Worm (Caenorhabditis elegans) whole organism, dauer: ENCODE results near the gene M7.12.

ENCODE experiments used
- unc-62 ChIP-seq: sonication (generic microtip); optimal IDR thresholded peaks from 2 replicates; lab custom pipeline; 2017; ENCODE audit warnings: missing biosample characterization, missing genetic modification reagents, missing genetic modification characterization

M7.12 gene

ce11 chrIV:11111898-11112297 is 14.1 kb upstream of the M7.12 start:
- TF ChIP-seq unc-62: no peak

- no peak for TF ChIP-seq unc-62
These were observed 13.3 kb upstream of the M7.12 start, which contains the start of gene rps-5 for ce11 chrIV:11110995-11111619. Gene rps-5 (minus strand): TSS chrIV:11111045.

- TF ChIP-seq unc-62: no peak
These were observed 12.0 kb upstream of the M7.12 start, which contains the start of gene pigk-1 for ce11 chrIV:11109771-11110170. Gene pigk-1 (minus strand): TSS chrIV:11110018.

- TF ChIP-seq unc-62: no peak
These were observed 7.9 kb upstream of the M7.12 start, which contains the start of gene srlf-24 for ce11 chrIV:11105724-11106123. Gene srlf-24 (minus strand): TSS chrIV:11105824.

ce11 chrIV:11103501-11103900 is 5.7 kb upstream of the M7.12 start:
- TF ChIP-seq unc-62: no peak

DNA sequence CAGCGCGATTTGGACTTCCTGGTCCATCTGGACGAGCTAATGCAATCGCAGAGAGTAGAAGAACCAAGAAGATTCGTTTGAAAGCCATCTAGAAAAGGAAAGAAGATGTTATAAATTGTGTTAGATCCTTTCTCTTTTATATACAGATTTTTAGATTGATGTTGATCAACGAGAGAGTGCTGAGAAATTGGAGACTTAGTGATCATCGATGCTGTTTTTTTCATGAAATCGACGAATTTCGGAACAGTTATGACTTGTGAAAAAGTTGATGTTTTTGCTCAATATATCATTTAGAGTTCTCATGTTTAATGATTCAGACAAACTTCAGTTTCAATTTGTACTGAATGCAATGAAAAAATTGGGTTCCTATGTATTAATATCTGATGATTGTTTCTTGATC is 4.8 kb upstream of the M7.12 start, which contains the start of gene srlf-17:
TSS of gene srlf-17 (minus strand) at position 101 of the 400 bp plus-strand sequence.
- no peak for TF ChIP-seq unc-62

DNA sequence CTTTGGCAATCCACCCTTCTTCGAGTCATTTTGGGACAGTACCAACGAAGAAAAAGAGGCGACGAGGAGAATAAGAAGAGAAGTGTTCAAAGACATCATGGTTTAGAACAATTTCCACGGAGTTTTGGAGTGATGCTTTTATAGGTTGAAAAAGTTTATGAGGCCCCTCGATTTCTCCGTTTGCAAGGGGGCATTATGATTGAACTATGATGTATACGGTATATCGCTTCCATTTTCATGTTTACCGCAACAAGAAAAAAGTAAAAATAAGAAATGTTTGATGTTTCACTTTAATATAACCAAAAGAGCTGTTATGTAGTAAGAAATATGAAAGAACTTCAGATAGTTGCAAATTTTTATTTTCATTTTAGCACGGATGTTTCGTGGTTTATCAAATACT is 3.6 kb upstream of the M7.12 start, which contains the start of gene srlf-18:
TSS of gene srlf-18 (minus strand) at position 101 of the 400 bp plus-strand sequence.
- TF ChIP-seq unc-62: no peak

DNA sequence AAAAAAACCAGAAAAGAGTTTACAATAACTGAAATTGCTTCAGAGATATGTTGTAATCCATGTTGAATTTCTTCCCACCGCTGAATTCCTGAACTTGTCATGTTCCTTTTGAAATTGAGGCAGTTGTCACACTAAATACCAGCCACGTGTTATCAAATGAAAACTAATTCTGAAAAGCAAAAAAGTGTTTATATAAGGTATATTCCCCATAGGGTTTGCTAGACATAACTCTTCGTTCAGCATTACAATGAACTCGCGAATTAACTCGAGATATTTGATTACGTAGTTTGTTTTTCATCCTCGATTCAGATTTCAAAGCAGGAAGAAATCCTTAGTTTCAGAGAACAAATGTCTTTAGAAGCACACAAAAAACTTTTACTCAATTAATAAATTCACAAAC is 2.5 kb upstream of the M7.12 start, which contains the start of gene str-3:
TSS of gene str-3 (minus strand) at position 101 of the 400 bp plus-strand sequence.
- TF ChIP-seq unc-62: no peak

ce11 chrIV:11094974-11095373 is 2.8 kb downstream of the M7.12 start, which contains the start of gene M7.8:
Gene M7.8 (minus strand): TSS chrIV:11095085.
- TF ChIP-seq unc-62: no peak

DNA sequence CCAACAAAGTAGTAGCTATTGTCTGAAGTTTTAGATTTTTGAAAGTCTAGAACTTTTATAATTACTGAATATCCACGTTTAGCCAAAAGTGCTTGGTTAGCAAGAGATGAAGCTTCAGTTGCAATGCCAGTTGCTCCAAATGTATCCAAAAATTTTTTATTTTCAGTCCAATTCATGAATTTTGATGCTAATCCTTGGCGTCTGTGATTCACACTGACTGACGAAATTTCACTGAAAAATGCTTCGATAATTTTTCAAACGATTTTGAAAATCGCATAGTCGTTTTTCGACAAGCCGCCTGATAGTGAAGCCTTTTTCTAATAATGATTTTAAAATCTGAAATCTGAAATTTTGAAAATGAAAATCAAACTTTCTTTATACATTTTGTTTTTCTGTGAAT is 3.7 kb downstream of the M7.12 start:
- TF ChIP-seq unc-62: no peak

ce11 chrIV:11092502-11093080 is 5.2 kb downstream of the M7.12 start, which contains the start of gene bcc-1:
Gene bcc-1 (minus strand): TSS chrIV:11092552.
- no peak for TF ChIP-seq unc-62

DNA sequence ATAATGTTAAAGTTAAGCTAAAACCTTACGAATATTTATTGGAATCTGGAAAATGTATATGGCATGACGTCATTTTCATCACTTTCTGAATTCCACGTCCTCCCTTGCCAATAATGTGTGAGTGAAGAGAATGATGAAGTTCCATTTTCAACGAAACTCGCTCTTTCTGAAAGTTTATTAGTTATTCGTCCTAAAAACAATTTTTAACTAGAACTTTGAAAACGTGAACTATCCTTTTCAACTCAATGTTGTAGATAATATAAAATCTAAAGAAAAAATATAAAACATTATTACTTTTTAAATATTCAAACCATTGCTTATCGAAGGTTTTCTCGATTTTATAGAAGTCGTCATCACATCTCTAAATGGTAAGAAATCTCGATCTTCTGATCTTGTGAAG is 8.3 kb downstream of the M7.12 start, which contains the start of gene M7.7:
TSS of gene M7.7 (plus strand) at position 301 of the 400 bp plus-strand sequence.
- no peak for TF ChIP-seq unc-62

- no peak for TF ChIP-seq unc-62
These were observed 14.2 kb downstream of the M7.12 start, which contains the start of gene klc-1 for ce11 chrIV:11083609-11084008. Gene klc-1 (plus strand): TSS chrIV:11083735.

DNA sequence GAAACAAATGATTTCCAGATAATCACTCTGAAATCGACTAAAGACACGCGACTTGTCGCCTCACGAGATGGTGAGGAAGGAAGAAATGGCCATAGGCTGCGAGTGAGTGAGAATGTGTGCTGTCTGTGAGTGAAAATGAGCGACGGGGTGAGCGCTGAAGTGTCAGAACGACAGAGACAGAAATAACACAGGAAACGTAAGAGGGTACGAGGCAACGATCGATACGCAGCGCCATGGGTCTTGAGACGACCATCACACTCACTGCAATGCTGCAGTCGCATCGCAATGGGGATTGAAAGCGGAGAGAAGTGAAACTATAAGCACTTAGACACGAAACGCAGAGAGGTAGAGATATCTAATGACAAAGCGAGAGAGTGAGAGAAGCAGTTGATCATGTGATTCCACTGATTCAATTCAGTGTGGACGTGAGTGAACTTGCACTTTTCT is 15.0 kb downstream of the M7.12 start:
- TF ChIP-seq unc-62: no peak

- no peak for TF ChIP-seq unc-62
These were observed 15.6 kb downstream of the M7.12 start, which contains the start of gene let-70 for ce11 chrIV:11082153-11082552. Gene let-70 (minus strand): TSS chrIV:11082253.

- no peak for TF ChIP-seq unc-62
These were observed 16.9 kb downstream of the M7.12 start, which contains the start of gene atg-7 for ce11 chrIV:11080823-11081285. Gene atg-7 (minus strand): TSS chrIV:11081055.

ce11 chrIV:11078482-11078881 is 19.3 kb downstream of the M7.12 start, which contains the start of gene Y5F2A.4:
Gene Y5F2A.4 (minus strand): TSS chrIV:11078582.
- TF ChIP-seq unc-62: no peak
